Fruit fly (Drosophila melanogaster) whole organism, prepupa: ENCODE results near the gene Fit2.

Experiments used
- Blimp-1 ChIP-seq: fragments of 200-800 bp; sonication (Bioruptor generic); optimal IDR thresholded peaks from 3 replicates; lab custom pipeline; 2017; ENCODE audit warnings: missing biosample characterization, missing genetic modification characterization, mild to moderate bottlenecking, moderate library complexity, missing genetic modification reagents
- CG10669 ChIP-seq: fragments of 200-800 bp; sonication (Bioruptor generic); optimal IDR thresholded peaks from 3 replicates; lab custom pipeline; 2018; ENCODE audit warnings: missing biosample characterization, mild to moderate bottlenecking, missing genetic modification characterization, moderate library complexity
- CG11294 ChIP-seq: fragments of 200-800 bp; sonication (Bioruptor generic); IDR thresholded peaks from 2 replicates; pipeline ENCODE4 v1.3.6; 2022; ENCODE audit warnings: missing biosample characterization, missing genetic modification characterization
- CG11762 ChIP-seq: fragments of 200-800 bp; sonication (Bioruptor generic); optimal IDR thresholded peaks from 3 replicates; lab custom pipeline; 2016; ENCODE audit warnings: missing biosample characterization, missing genetic modification characterization; ENCODE audit not compliant: insufficient read depth
- CG11902 ChIP-seq: fragments of 200-800 bp; sonication (Bioruptor generic); optimal IDR thresholded peaks from 3 replicates; lab custom pipeline; 2016; ENCODE audit warnings: missing biosample characterization, missing genetic modification characterization
- CG15336 ChIP-seq: fragments of 200-800 bp; sonication (Bioruptor generic); IDR thresholded peaks from 2 replicates; pipeline ENCODE4 v1.3.6; 2022; ENCODE audit warnings: missing biosample characterization, missing genetic modification characterization
- CG1621 ChIP-seq: fragments of 200-800 bp; sonication (Bioruptor generic); optimal IDR thresholded peaks from 3 replicates; lab custom pipeline; 2018; ENCODE audit warnings: missing biosample characterization, mild to moderate bottlenecking, missing genetic modification characterization
- CG3032 ChIP-seq: fragments of 200-800 bp; optimal IDR thresholded peaks from 2 replicates; lab custom pipeline; 2019; ENCODE audit warnings: missing biosample characterization, mild to moderate bottlenecking, missing genetic modification characterization, moderate library complexity
- CG32006 ChIP-seq: fragments of 200-800 bp; sonication (Bioruptor generic); optimal IDR thresholded peaks from 3 replicates; lab custom pipeline; 2017; ENCODE audit warnings: missing biosample characterization, mild to moderate bottlenecking, missing genetic modification characterization
- CG34406 ChIP-seq: fragments of 200-800 bp; sonication (Bioruptor generic); optimal IDR thresholded peaks from 3 replicates; lab custom pipeline; 2016; ENCODE audit warnings: missing biosample characterization, missing genetic modification characterization
- CG3919 ChIP-seq: fragments of 200-800 bp; sonication (Bioruptor generic); optimal IDR thresholded peaks from 3 replicates; lab custom pipeline; 2016; ENCODE audit warnings: missing biosample characterization, missing genetic modification characterization
- CG4318 ChIP-seq: fragments of 200-800 bp; sonication (Bioruptor generic); optimal IDR thresholded peaks from 3 replicates; lab custom pipeline; 2017; ENCODE audit warnings: missing biosample characterization, mild to moderate bottlenecking, missing genetic modification characterization
- CG6163 ChIP-seq: fragments of 200-800 bp; sonication (Bioruptor generic); IDR thresholded peaks from 3 replicates; pipeline ENCODE4 v1.3.6; 2022; ENCODE audit warnings: missing biosample characterization, missing genetic modification characterization
- CG6276 ChIP-seq: fragments of 200-800 bp; sonication (Bioruptor generic); optimal IDR thresholded peaks from 2 replicates; lab custom pipeline; 2017; ENCODE audit warnings: missing biosample characterization, mild to moderate bottlenecking, missing genetic modification characterization
- CG6792 ChIP-seq: fragments of 200-800 bp; sonication (Bioruptor generic); optimal IDR thresholded peaks from 3 replicates; lab custom pipeline; 2016; ENCODE audit warnings: missing biosample characterization, missing genetic modification characterization
- CG6808 ChIP-seq: fragments of 200-800 bp; sonication (Bioruptor generic); optimal IDR thresholded peaks from 3 replicates; lab custom pipeline; 2017; ENCODE audit warnings: missing biosample characterization, missing genetic modification characterization, mild to moderate bottlenecking, moderate library complexity, missing genetic modification reagents
- CG6854 ChIP-seq: fragments of 200-800 bp; sonication (Bioruptor generic); optimal IDR thresholded peaks from 2 replicates; lab custom pipeline; 2017; ENCODE audit warnings: missing biosample characterization, mild to moderate bottlenecking, missing genetic modification characterization
- CG7368 ChIP-seq: fragments of 200-800 bp; sonication (Bioruptor generic); optimal IDR thresholded peaks from 3 replicates; lab custom pipeline; 2016; ENCODE audit warnings: missing biosample characterization, missing genetic modification characterization
- CG8119 ChIP-seq: fragments of 200-800 bp; sonication (Bioruptor generic); IDR thresholded peaks from 3 replicates; pipeline ENCODE4 v1.3.6; 2022; ENCODE audit warnings: missing biosample characterization, missing genetic modification characterization
- CG8319 ChIP-seq: fragments of 200-800 bp; sonication (Bioruptor generic); optimal IDR thresholded peaks from 3 replicates; lab custom pipeline; 2016; ENCODE audit warnings: missing biosample characterization, missing genetic modification characterization
- Eip78C ChIP-seq: fragments of 200-800 bp; sonication (Bioruptor generic); peaks from one replicate; lab custom pipeline; 2016; ENCODE audit warnings: missing biosample characterization, missing genetic modification characterization
- Ets21C ChIP-seq: fragments of 200-800 bp; sonication (Bioruptor generic); optimal IDR thresholded peaks from 3 replicates; lab custom pipeline; 2016; ENCODE audit warnings: missing biosample characterization, missing genetic modification characterization
- Ets96B ChIP-seq: fragments of 200-800 bp; optimal IDR thresholded peaks from 2 replicates; lab custom pipeline; 2019; ENCODE audit warnings: missing biosample characterization, mild to moderate bottlenecking, missing genetic modification characterization, moderate library complexity
- Hr39 ChIP-seq: fragments of 200-800 bp; sonication (Bioruptor generic); optimal IDR thresholded peaks from 2 replicates; lab custom pipeline; 2016; ENCODE audit warnings: missing biosample characterization, missing genetic modification characterization
- Hr4 ChIP-seq: fragments of 200-800 bp; sonication (Bioruptor generic); optimal IDR thresholded peaks from 3 replicates; lab custom pipeline; 2016; ENCODE audit warnings: missing biosample characterization, missing genetic modification characterization
- Lpt ChIP-seq: fragments of 200-800 bp; sonication (Bioruptor generic); optimal IDR thresholded peaks from 3 replicates; lab custom pipeline; 2016; ENCODE audit warnings: missing biosample characterization, missing genetic modification characterization
- OdsH ChIP-seq: fragments of 200-800 bp; sonication (Bioruptor generic); optimal IDR thresholded peaks from 3 replicates; lab custom pipeline; 2016; ENCODE audit warnings: missing biosample characterization, missing genetic modification characterization
- Smox ChIP-seq: fragments of 200-800 bp; sonication (Bioruptor generic); optimal IDR thresholded peaks from 3 replicates; lab custom pipeline; 2016; ENCODE audit warnings: missing biosample characterization, missing genetic modification characterization
- achi ChIP-seq: fragments of 200-800 bp; sonication (Bioruptor generic); optimal IDR thresholded peaks from 3 replicates; lab custom pipeline; 2016; ENCODE audit warnings: missing biosample characterization, missing genetic modification characterization
- dac ChIP-seq: fragments of 200-800 bp; sonication (Bioruptor generic); optimal IDR thresholded peaks from 2 replicates; lab custom pipeline; 2017; ENCODE audit warnings: missing biosample characterization, mild to moderate bottlenecking, missing genetic modification characterization
- dsx ChIP-seq: fragments of 200-800 bp; optimal IDR thresholded peaks from 3 replicates; lab custom pipeline; 2019; ENCODE audit warnings: missing biosample characterization, mild to moderate bottlenecking, missing genetic modification characterization, moderate library complexity; ENCODE audit not compliant: poor library complexity, severe bottlenecking
- esn ChIP-seq: fragments of 200-800 bp; sonication (Bioruptor generic); optimal IDR thresholded peaks from 2 replicates; lab custom pipeline; 2016; ENCODE audit warnings: missing biosample characterization, mild to moderate bottlenecking, missing genetic modification characterization, moderate library complexity
- fd85E ChIP-seq: fragments of 200-800 bp; sonication (Bioruptor generic); optimal IDR thresholded peaks from 3 replicates; lab custom pipeline; 2016; ENCODE audit warnings: missing biosample characterization, missing genetic modification characterization
- fkh ChIP-seq: fragments of 200-800 bp; sonication (Bioruptor generic); optimal IDR thresholded peaks from 3 replicates; lab custom pipeline; 2017; ENCODE audit warnings: missing biosample characterization, mild to moderate bottlenecking, missing genetic modification characterization, moderate library complexity
- lz ChIP-seq: fragments of 200-800 bp; sonication (Bioruptor generic); optimal IDR thresholded peaks from 3 replicates; lab custom pipeline; 2016; ENCODE audit warnings: missing biosample characterization, missing genetic modification characterization
- pdm3 ChIP-seq: fragments of 200-800 bp; sonication (Bioruptor generic); optimal IDR thresholded peaks from 3 replicates; lab custom pipeline; 2016; ENCODE audit warnings: missing biosample characterization, missing genetic modification characterization
- spab ChIP-seq: fragments of 200-800 bp; sonication (Bioruptor generic); optimal IDR thresholded peaks from 2 replicates; lab custom pipeline; 2017; ENCODE audit warnings: missing biosample characterization, mild to moderate bottlenecking, missing genetic modification characterization, missing genetic modification reagents
- ss ChIP-seq, 2 experiments: fragments of 200-800 bp; sonication (Bioruptor generic); optimal IDR thresholded peaks; 2 replicates in 1 of 2; 3 replicates in 1 of 2; lab custom pipeline; 2017 to 2018; ENCODE audit warnings: mild to moderate bottlenecking in 2 of 2, missing biosample characterization in 2 of 2, missing genetic modification characterization in 2 of 2, moderate library complexity in 1 of 2
- topi ChIP-seq: fragments of 200-800 bp; sonication (Bioruptor generic); optimal IDR thresholded peaks from 3 replicates; lab custom pipeline; 2016; ENCODE audit warnings: missing biosample characterization, missing genetic modification characterization
- vri ChIP-seq: fragments of 200-800 bp; sonication (Bioruptor generic); optimal IDR thresholded peaks from 3 replicates; lab custom pipeline; 2016; ENCODE audit warnings: missing biosample characterization, mild to moderate bottlenecking, missing genetic modification characterization

The Fit2 gene

dm6 chr3L:17010492-17011303 lies 13.4 kb upstream of the Fit2 start (continued):
- TF ChIP-seq CG11762 (peak; percentile 21), ss (GFP tag; optimal IDR thresholded peaks at IDR 0.05; lab: Kevin White, UChicago) (peak in 1 of 2 experiments; percentile 18), fd85E (GFP tag; lab: Kevin White, UChicago) (peak; percentile 17), achi (GFP tag; lab: Kevin White, UChicago) (no peak), CG6808 (GFP tag; lab: Kevin White, UChicago) (no peak), Ets21C (peak; percentile 21), CG8119 (GFP tag; lab: Robert Waterston, UW) (no peak), CG1621 (tag; lab: Kevin White, UChicago) (no peak), Hr4 (GFP tag; lab: Kevin White, UChicago) (peak; percentile 41), CG6854 (no peak), CG8319 (GFP tag; lab: Kevin White, UChicago) (peak; percentile 7), OdsH (GFP tag; lab: Kevin White, UChicago) (peak; percentile 43), CG3919 (GFP tag; lab: Kevin White, UChicago) (peak; percentile 10), Hr39 (peak; percentile 40), CG15336 (GFP tag; lab: Robert Waterston, UW) (no peak), vri (GFP tag; lab: Kevin White, UChicago) (peak; percentile 66), CG11902 (GFP tag; lab: Kevin White, UChicago) (no peak), esn (GFP tag; lab: Kevin White, UChicago) (peak; percentile 77), CG10669 (GFP tag; lab: Kevin White, UChicago) (no peak), dac (no peak), CG7368 (GFP tag; lab: Kevin White, UChicago) (no peak), CG32006 (GFP tag; lab: Kevin White, UChicago) (peak; percentile 68), spab (GFP tag; lab: Kevin White, UChicago) (peak; percentile 7), Eip78C (GFP tag; lab: Kevin White, UChicago) (peak; percentile 83), pdm3 (GFP tag; lab: Kevin White, UChicago) (peak; percentile 17), CG34406 (peak; percentile 30), dsx (no peak), CG6792 (GFP tag; lab: Kevin White, UChicago) (peak; percentile 32), Blimp-1 (GFP tag; lab: Kevin White, UChicago) (no peak), CG3032 (tag; lab: Kevin White, UChicago) (peak; percentile 35), Lpt (GFP tag; lab: Kevin White, UChicago) (no peak), CG4318 (peak; percentile 13), Smox (GFP tag; lab: Kevin White, UChicago) (peak; percentile 41), lz (peak; percentile 55), Ets96B (tag; lab: Kevin White, UChicago) (no peak), topi (GFP tag; lab: Kevin White, UChicago) (peak; percentile 28), CG6276 (GFP tag; lab: Kevin White, UChicago) (no peak), fkh (no peak), CG11294 (GFP tag; lab: Robert Waterston, UW) (no peak), CG6163 (GFP tag; lab: Robert Waterston, UW) (peak; percentile 29; the same call in 2 of the 3 replicates)
